Fruit fly (Drosophila melanogaster) whole organism, embryonic: Measurements from ENCODE around the gene CG14401.

Experiments
- C15 ChIP-seq: fragments of 200-800 bp; sonication (Bioruptor generic); IDR thresholded peaks from 3 replicates; pipeline ENCODE4 v1.3.6; 2022; ENCODE audit warnings: missing biosample characterization, missing genetic modification characterization
- CG10543 ChIP-seq: fragments of 200-800 bp; sonication (Bioruptor generic); optimal IDR thresholded peaks from 3 replicates; lab custom pipeline; 2017; ENCODE audit warnings: missing biosample characterization, mild to moderate bottlenecking, missing genetic modification characterization, moderate library complexity
- CG11504 ChIP-seq: fragments of 200-800 bp; sonication (Bioruptor generic); optimal IDR thresholded peaks from 3 replicates; lab custom pipeline; 2019; ENCODE audit warnings: missing biosample characterization, mild to moderate bottlenecking, missing genetic modification characterization, moderate library complexity
- CG12942 ChIP-seq: fragments of 200-800 bp; sonication (Bioruptor generic); optimal IDR thresholded peaks from 3 replicates; lab custom pipeline; 2016; ENCODE audit warnings: missing biosample characterization, missing genetic modification characterization
- CG15073 ChIP-seq: fragments of 200-800 bp; sonication (Bioruptor generic); optimal IDR thresholded peaks from 2 replicates; lab custom pipeline; 2016; ENCODE audit warnings: missing biosample characterization, missing genetic modification characterization
- CG15696 ChIP-seq: fragments of 200-800 bp; sonication (Bioruptor generic); optimal IDR thresholded peaks from 2 replicates; lab custom pipeline; 2019; ENCODE audit warnings: missing biosample characterization, mild to moderate bottlenecking, missing genetic modification characterization, moderate library complexity
- CG16779 ChIP-seq: fragments of 200-800 bp; sonication (Bioruptor generic); IDR thresholded peaks from 2 replicates; pipeline ENCODE4 v1.3.6; 2022; ENCODE audit warnings: missing biosample characterization, missing genetic modification characterization
- CG18599 ChIP-seq: fragments of 200-800 bp; sonication (Bioruptor generic); optimal IDR thresholded peaks from 3 replicates; lab custom pipeline; 2017; ENCODE audit warnings: missing biosample characterization, missing genetic modification characterization, mild to moderate bottlenecking, moderate library complexity, missing genetic modification reagents
- CG18619 ChIP-seq: fragments of 200-800 bp; sonication (Bioruptor generic); optimal IDR thresholded peaks from 3 replicates; lab custom pipeline; 2017; ENCODE audit warnings: missing biosample characterization, mild to moderate bottlenecking, missing genetic modification characterization
- CG2120 ChIP-seq: fragments of 200-800 bp; sonication (Bioruptor generic); optimal IDR thresholded peaks from 3 replicates; lab custom pipeline; 2016; ENCODE audit warnings: missing biosample characterization, missing genetic modification characterization
- CG2889 ChIP-seq: fragments of 200-800 bp; sonication (Bioruptor generic); IDR thresholded peaks from 3 replicates; pipeline ENCODE4 v1.3.6; 2022; ENCODE audit warnings: missing biosample characterization, missing genetic modification characterization
- CG3407 ChIP-seq: fragments of 200-800 bp; sonication (Bioruptor generic); optimal IDR thresholded peaks from 2 replicates; lab custom pipeline; 2018; ENCODE audit warnings: missing biosample characterization, mild to moderate bottlenecking, missing genetic modification characterization
- CG34422 ChIP-seq: fragments of 200-800 bp; sonication (Bioruptor generic); IDR thresholded peaks from 3 replicates; pipeline ENCODE4 v1.3.6; 2022; ENCODE audit warnings: missing biosample characterization, missing genetic modification characterization
- CG4820 ChIP-seq: fragments of 200-800 bp; sonication (Bioruptor generic); optimal IDR thresholded peaks from 3 replicates; lab custom pipeline; 2016; ENCODE audit warnings: missing biosample characterization, missing genetic modification characterization
- CG4854 ChIP-seq: fragments of 200-800 bp; sonication (Bioruptor generic); optimal IDR thresholded peaks from 2 replicates; lab custom pipeline; 2016; ENCODE audit warnings: missing biosample characterization, missing genetic modification characterization, inconsistent platforms
- CG6689 ChIP-seq: fragments of 200-800 bp; sonication (Bioruptor generic); IDR thresholded peaks from 2 replicates; pipeline ENCODE4 v1.3.6; 2022; ENCODE audit warnings: missing biosample characterization, missing genetic modification characterization
- CG7928 ChIP-seq: fragments of 200-800 bp; sonication (Bioruptor generic); optimal IDR thresholded peaks from 2 replicates; lab custom pipeline; 2017; ENCODE audit warnings: missing biosample characterization, mild to moderate bottlenecking, missing genetic modification characterization
- Dad ChIP-seq: fragments of 200-800 bp; sonication (Bioruptor generic); optimal IDR thresholded peaks from 3 replicates; lab custom pipeline; 2016; ENCODE audit warnings: missing biosample characterization, missing genetic modification characterization
- E2f1 ChIP-seq: fragments of 200-800 bp; sonication (Bioruptor generic); IDR thresholded peaks from 2 replicates; pipeline ENCODE4 v1.3.6; 2022; ENCODE audit warnings: missing biosample characterization, missing genetic modification characterization
- Fer3 ChIP-seq: fragments of 200-800 bp; sonication (Bioruptor generic); optimal IDR thresholded peaks from 2 replicates; lab custom pipeline; 2018; ENCODE audit warnings: missing biosample characterization, mild to moderate bottlenecking, missing genetic modification characterization, moderate library complexity
- H2.0 ChIP-seq: fragments of 200-800 bp; sonication (Bioruptor generic); IDR thresholded peaks from 2 replicates; pipeline ENCODE4 v1.3.6; 2022; ENCODE audit warnings: missing biosample characterization, missing genetic modification characterization
- Hr3 ChIP-seq: fragments of 200-800 bp; sonication (Bioruptor generic); optimal IDR thresholded peaks from 3 replicates; lab custom pipeline; 2016; ENCODE audit warnings: missing biosample characterization, missing genetic modification characterization
- Hr51 ChIP-seq, 2 experiments: fragments of 200-800 bp; sonication (Bioruptor generic); optimal IDR thresholded peaks; 2 replicates in 1 of 2; 3 replicates in 1 of 2; lab custom pipeline; 2016 to 2018; ENCODE audit warnings: missing biosample characterization in 2 of 2, missing genetic modification characterization in 2 of 2, mild to moderate bottlenecking in 1 of 2, moderate library complexity in 1 of 2
- Hsf ChIP-seq: fragments of 200-800 bp; sonication (Bioruptor generic); optimal IDR thresholded peaks from 3 replicates; lab custom pipeline; 2016; ENCODE audit warnings: missing biosample characterization, missing genetic modification characterization
- Myb ChIP-seq: fragments of 200-800 bp; sonication (Bioruptor generic); optimal IDR thresholded peaks from 2 replicates; lab custom pipeline; 2016; ENCODE audit warnings: missing biosample characterization, missing genetic modification characterization
- NfI ChIP-seq: fragments of 200-800 bp; sonication (Bioruptor generic); optimal IDR thresholded peaks from 3 replicates; lab custom pipeline; 2018; ENCODE audit warnings: missing biosample characterization, mild to moderate bottlenecking, missing genetic modification characterization, moderate library complexity
- Ptx1 ChIP-seq: fragments of 200-800 bp; sonication (Bioruptor generic); IDR thresholded peaks from 2 replicates; pipeline ENCODE4 v1.3.6; 2022; ENCODE audit warnings: missing biosample characterization, missing genetic modification characterization
- Sin3A ChIP-seq: fragments of >200 bp; optimal IDR thresholded peaks from 2 replicates; lab custom pipeline; 2018
- Sry-β ChIP-seq: fragments of 200-800 bp; sonication (Bioruptor generic); optimal IDR thresholded peaks from 2 replicates; lab custom pipeline; 2018; ENCODE audit warnings: missing biosample characterization, mild to moderate bottlenecking, missing genetic modification characterization, moderate library complexity
- YL-1 ChIP-seq: fragments of 200-800 bp; sonication (Bioruptor generic); optimal IDR thresholded peaks from 3 replicates; lab custom pipeline; 2017; ENCODE audit warnings: missing biosample characterization, mild to moderate bottlenecking, missing genetic modification characterization
- al ChIP-seq: fragments of 200-800 bp; sonication (Bioruptor generic); IDR thresholded peaks from 2 replicates; pipeline ENCODE4 v1.3.6; 2022; ENCODE audit warnings: missing biosample characterization, missing genetic modification characterization
- bab2 ChIP-seq: fragments of 200-800 bp; sonication (Bioruptor generic); optimal IDR thresholded peaks from 2 replicates; lab custom pipeline; 2016; ENCODE audit warnings: missing biosample characterization, missing genetic modification characterization
- cato ChIP-seq: fragments of 200-800 bp; sonication (Bioruptor generic); optimal IDR thresholded peaks from 2 replicates; lab custom pipeline; 2016; ENCODE audit warnings: missing biosample characterization, missing genetic modification characterization, borderline replicate concordance
- dm ChIP-seq: fragments of 200-800 bp; sonication (Bioruptor generic); optimal IDR thresholded peaks from 3 replicates; lab custom pipeline; 2016; ENCODE audit warnings: missing biosample characterization, missing genetic modification characterization
- ems ChIP-seq: fragments of 200-800 bp; sonication (Bioruptor generic); optimal IDR thresholded peaks from 3 replicates; lab custom pipeline; 2016; ENCODE audit warnings: missing biosample characterization, missing genetic modification characterization
- ewg ChIP-seq: fragments of 200-800 bp; sonication (Bioruptor generic); optimal IDR thresholded peaks from 3 replicates; lab custom pipeline; 2017; ENCODE audit warnings: mild to moderate bottlenecking, missing biosample characterization, missing genetic modification reagents, missing genetic modification characterization
- gce ChIP-seq: fragments of 200-800 bp; sonication (Bioruptor generic); IDR thresholded peaks from 3 replicates; pipeline ENCODE4 v1.3.6; 2022; ENCODE audit warnings: missing biosample characterization, missing genetic modification characterization
- mam ChIP-seq: fragments of 200-800 bp; sonication (Bioruptor generic); optimal IDR thresholded peaks from 3 replicates; lab custom pipeline; 2016; ENCODE audit warnings: missing biosample characterization, missing genetic modification characterization
- nerfin-1 ChIP-seq: fragments of 200-800 bp; sonication (Bioruptor generic); optimal IDR thresholded peaks from 3 replicates; lab custom pipeline; 2019; ENCODE audit warnings: missing biosample characterization, mild to moderate bottlenecking, missing genetic modification characterization, moderate library complexity
- org-1 ChIP-seq: fragments of 200-800 bp; sonication (Bioruptor generic); optimal IDR thresholded peaks from 2 replicates; lab custom pipeline; 2017; ENCODE audit warnings: missing biosample characterization, missing genetic modification characterization
- phol ChIP-seq: fragments of 200-800 bp; sonication (Bioruptor generic); optimal IDR thresholded peaks from 3 replicates; lab custom pipeline; 2018; ENCODE audit warnings: missing biosample characterization, mild to moderate bottlenecking, missing genetic modification characterization, moderate library complexity
- psq ChIP-seq: fragments of 200-800 bp; sonication (Bioruptor generic); optimal IDR thresholded peaks from 2 replicates; lab custom pipeline; 2017; ENCODE audit warnings: missing biosample characterization, missing genetic modification characterization
- seq ChIP-seq: fragments of 200-800 bp; sonication (Bioruptor generic); IDR thresholded peaks from 2 replicates; pipeline ENCODE4 v1.3.6; 2022; ENCODE audit warnings: missing biosample characterization, missing genetic modification characterization
- slou ChIP-seq: fragments of 200-800 bp; sonication (Bioruptor generic); optimal IDR thresholded peaks from 3 replicates; lab custom pipeline; 2016; ENCODE audit warnings: missing biosample characterization, missing genetic modification characterization
- tup ChIP-seq: fragments of 200-800 bp; sonication (Bioruptor generic); optimal IDR thresholded peaks from 2 replicates; lab custom pipeline; 2016; ENCODE audit warnings: missing biosample characterization, mild to moderate bottlenecking, missing genetic modification characterization, moderate library complexity

CG14401 gene

dm6 chr2L:20918733-20919132 lies 49.1 kb downstream of the CG14401 start, which contains the start of the genes CG43739 and sky (continued):
- TF ChIP-seq psq (GFP tag; lab: Kevin White, UChicago), result no peak
- TF ChIP-seq Dad (GFP tag; lab: Kevin White, UChicago), result peak; percentile 33
- TF ChIP-seq CG7928 (GFP tag; lab: Kevin White, UChicago), result no peak
- TF ChIP-seq Ptx1 (GFP tag; lab: Robert Waterston, UW), result no peak
- TF ChIP-seq Fer3 (tag; lab: Kevin White, UChicago), result no peak
- TF ChIP-seq Hsf (GFP tag; lab: Kevin White, UChicago), result peak; percentile 0
- 0 out of 2 replicates have a peak, but pooled peaks have one; percentile 25 for TF ChIP-seq al
- no peak for TF ChIP-seq Hr3
- peak; percentile 20 for TF ChIP-seq bab2 (GFP tag; lab: Kevin White, UChicago)
- no peak for TF ChIP-seq cato (GFP tag; lab: Kevin White, UChicago)
- peak; percentile 7 for TF ChIP-seq CG4820 (GFP tag; lab: Kevin White, UChicago)
- TF ChIP-seq ems (GFP tag; lab: Kevin White, UChicago), result peak; percentile 38
- no peak for TF ChIP-seq CG3407
- TF ChIP-seq seq (GFP tag; lab: Robert Waterston, UW), result no peak
- peak; percentile 68 for TF ChIP-seq CG2120
- no peak for TF ChIP-seq CG18619
- TF ChIP-seq Hr51 (GFP tag; optimal IDR thresholded peaks at IDR 0.05; lab: Kevin White, UChicago), result peak in 1 of 2 experiments; percentile 35
- no peak for TF ChIP-seq C15 (GFP tag; lab: Robert Waterston, UW)
- no peak for TF ChIP-seq CG2889 (GFP tag; lab: Robert Waterston, UW)
- peak; percentile 18; the same call in 1 of the 2 replicates for TF ChIP-seq H2.0 (GFP tag; lab: Robert Waterston, UW)
- peak; percentile 84 for TF ChIP-seq Sry-β (GFP tag; lab: Kevin White, UChicago)
- peak; percentile 38 for TF ChIP-seq Myb
- no peak for TF ChIP-seq org-1
- TF ChIP-seq CG15073 (GFP tag; lab: Kevin White, UChicago), result no peak
- TF ChIP-seq CG16779 (GFP tag; lab: Robert Waterston, UW), result no peak
- TF ChIP-seq slou (GFP tag; lab: Kevin White, UChicago), result no peak
- no peak for TF ChIP-seq CG10543 (GFP tag; lab: Kevin White, UChicago)
- TF ChIP-seq CG11504 (tag; lab: Kevin White, UChicago), result peak; percentile 13
- TF ChIP-seq tup, result no peak
- peak; percentile 91 for TF ChIP-seq nerfin-1
- TF ChIP-seq CG15696 (tag; lab: Kevin White, UChicago), result no peak
- TF ChIP-seq Sin3A, result peak; percentile 70
- TF ChIP-seq CG6689 (GFP tag; lab: Robert Waterston, UW), result no peak
- TF ChIP-seq YL-1, result no peak
- peak; percentile 54; the same call in 1 of the 3 replicates for TF ChIP-seq CG34422 (GFP tag; lab: Robert Waterston, UW)
- TF ChIP-seq NfI (GFP tag; lab: Kevin White, UChicago), result no peak
- peak; percentile 34 for TF ChIP-seq phol (tag; lab: Kevin White, UChicago)
- TF ChIP-seq CG18599 (GFP tag; lab: Kevin White, UChicago), result peak; percentile 5
- TF ChIP-seq CG4854 (GFP tag; lab: Kevin White, UChicago), result no peak
- TF ChIP-seq dm, result peak; percentile 21
- no peak for TF ChIP-seq gce
- TF ChIP-seq E2f1 (GFP tag; lab: Robert Waterston, UW), result no peak
- TF ChIP-seq CG12942 (GFP tag; lab: Kevin White, UChicago), result no peak
- TF ChIP-seq mam (GFP tag; lab: Kevin White, UChicago), result peak; percentile 63
- TF ChIP-seq ewg (GFP tag; lab: Kevin White, UChicago), result peak; percentile 35
